Worm (Caenorhabditis elegans) whole organism, young adult: ENCODE results near the gene sre-16.
A peak's percentile ranks its signal among the peaks of the same experiment; 100 is the strongest.

ENCODE experiments used
- D2030.7 ChIP-seq: fragments of 200-800 bp; sonication (Bioruptor generic); IDR thresholded peaks from 2 replicates; pipeline ENCODE4 v1.3.6; 2022; ENCODE audit warnings: missing genetic modification reagents, missing genetic modification characterization, missing compliant biosample characterization
- F33H1.4 ChIP-seq: fragments of 200-800 bp; sonication (Bioruptor generic); IDR thresholded peaks from 2 replicates; pipeline ENCODE4 v1.3.6; 2022; ENCODE audit warnings: missing genetic modification reagents, missing genetic modification characterization, missing compliant biosample characterization
- F37B4.10 ChIP-seq: fragments of 200-800 bp; sonication (Bioruptor generic); IDR thresholded peaks from 2 replicates; pipeline ENCODE4 v1.3.6; 2022; ENCODE audit warnings: missing genetic modification characterization, missing compliant biosample characterization
- F52B5.7 ChIP-seq: sonication (generic microtip); optimal IDR thresholded peaks from 2 replicates; lab custom pipeline; 2016; ENCODE audit warnings: mild to moderate bottlenecking, missing genetic modification characterization, missing compliant biosample characterization
- F55B11.4 ChIP-seq: sonication (generic microtip); optimal IDR thresholded peaks from 2 replicates; lab custom pipeline; 2016; ENCODE audit warnings: missing compliant biosample characterization, missing genetic modification characterization, borderline replicate concordance; ENCODE audit not compliant: insufficient read depth
- F57C9.4 ChIP-seq: sonication (generic microtip); optimal IDR thresholded peaks from 2 replicates; lab custom pipeline; 2017; ENCODE audit warnings: mild to moderate bottlenecking, missing genetic modification characterization, missing compliant biosample characterization
- K12H6.12 ChIP-seq: fragments of 200-800 bp; sonication (Bioruptor generic); optimal IDR thresholded peaks from 2 replicates; lab custom pipeline; 2018; ENCODE audit warnings: mild to moderate bottlenecking, missing genetic modification characterization, missing compliant biosample characterization
- Y56A3A.18 ChIP-seq: fragments of 200-800 bp; sonication (Bioruptor generic); IDR thresholded peaks from 2 replicates; pipeline ENCODE4 v1.3.6; 2022; ENCODE audit warnings: missing genetic modification reagents, missing genetic modification characterization, missing compliant biosample characterization
- akir-1 ChIP-seq: fragments of 200-800 bp; sonication (Bioruptor generic); optimal IDR thresholded peaks from 2 replicates; lab custom pipeline; 2018; ENCODE audit warnings: mild to moderate bottlenecking, missing genetic modification characterization, moderate library complexity, missing compliant biosample characterization
- aptf-3 ChIP-seq: fragments of 200-800 bp; sonication (Bioruptor generic); IDR thresholded peaks from 2 replicates; pipeline ENCODE4 v1.3.6; 2022; ENCODE audit warnings: missing genetic modification characterization, missing compliant biosample characterization
- attf-3 ChIP-seq: fragments of 200-800 bp; sonication (Bioruptor generic); conservative IDR thresholded peaks from 2 replicates; pipeline ENCODE4 v1.3.6; 2022; ENCODE audit warnings: missing genetic modification reagents, missing genetic modification characterization, missing compliant biosample characterization
- bed-1 ChIP-seq: fragments of 200-800 bp; sonication (Bioruptor generic); IDR thresholded peaks from 2 replicates; pipeline ENCODE4 v1.3.6; 2022; ENCODE audit warnings: missing genetic modification reagents, missing genetic modification characterization, missing compliant biosample characterization
- cebp-2 ChIP-seq: fragments of 200-800 bp; sonication (Bioruptor generic); IDR thresholded peaks from 2 replicates; pipeline ENCODE4 v1.3.6; 2022; ENCODE audit warnings: missing genetic modification characterization, missing compliant biosample characterization
- dpl-1 ChIP-seq: fragments of 150-350 bp; optimal IDR thresholded peaks from 2 replicates; lab custom pipeline; 2014; ENCODE audit warnings: missing biosample characterization, missing genetic modification reagents, missing genetic modification characterization
- egl-44 ChIP-seq: fragments of 200-800 bp; sonication (Bioruptor generic); IDR thresholded peaks from 2 replicates; pipeline ENCODE4 v1.3.6; 2022; ENCODE audit warnings: missing genetic modification reagents, missing genetic modification characterization, missing compliant biosample characterization
- ekl-4 ChIP-seq: fragments of 200-800 bp; sonication (Bioruptor generic); IDR thresholded peaks from 2 replicates; pipeline ENCODE4 v1.3.6; 2022; ENCODE audit warnings: missing genetic modification reagents, missing genetic modification characterization, missing compliant biosample characterization
- him-1 ChIP-seq: sonication (generic microtip); optimal IDR thresholded peaks from 2 replicates; lab custom pipeline; 2016; ENCODE audit warnings: missing genotype, missing genetic modification reagents, missing genetic modification characterization, missing compliant biosample characterization
- hlh-12 ChIP-seq: sonication (generic microtip); optimal IDR thresholded peaks from 2 replicates; lab custom pipeline; 2016; ENCODE audit warnings: missing genetic modification characterization, missing compliant biosample characterization
- let-526 ChIP-seq: fragments of 200-800 bp; sonication (Bioruptor generic); IDR thresholded peaks from 2 replicates; pipeline ENCODE4 v1.3.6; 2022; ENCODE audit warnings: missing genetic modification reagents, missing genetic modification characterization, missing compliant biosample characterization
- lsl-1 ChIP-seq: fragments of 200-800 bp; sonication (Bioruptor generic); optimal IDR thresholded peaks from 2 replicates; lab custom pipeline; 2018; ENCODE audit warnings: mild to moderate bottlenecking, missing genetic modification characterization, moderate library complexity, missing compliant biosample characterization
- madf-3 ChIP-seq: fragments of 200-800 bp; sonication (Bioruptor generic); IDR thresholded peaks from 2 replicates; pipeline ENCODE4 v1.3.6; 2022; ENCODE audit warnings: missing genetic modification reagents, missing genetic modification characterization, missing compliant biosample characterization
- madf-6 ChIP-seq: fragments of 200-800 bp; sonication (Bioruptor generic); IDR thresholded peaks from 2 replicates; pipeline ENCODE4 v1.3.6; 2022; ENCODE audit warnings: missing genetic modification reagents, missing genetic modification characterization, missing compliant biosample characterization
- mcd-1 ChIP-seq: fragments of 200-800 bp; sonication (Bioruptor generic); IDR thresholded peaks from 2 replicates; pipeline ENCODE4 v1.3.6; 2022; ENCODE audit warnings: missing genetic modification reagents, missing genetic modification characterization, missing compliant biosample characterization
- mel-28 ChIP-seq: sonication (generic microtip); optimal IDR thresholded peaks from 2 replicates; lab custom pipeline; 2016; ENCODE audit warnings: borderline replicate concordance, mild to moderate bottlenecking, missing genetic modification characterization, missing compliant biosample characterization
- mxl-1 ChIP-seq: sonication (generic microtip); optimal IDR thresholded peaks from 2 replicates; lab custom pipeline; 2016; ENCODE audit warnings: missing genetic modification characterization, missing compliant biosample characterization
- nfyb-1 ChIP-seq: fragments of 200-800 bp; sonication (Bioruptor generic); IDR thresholded peaks from 2 replicates; pipeline ENCODE4 v1.3.6; 2022; ENCODE audit warnings: missing genetic modification reagents, missing genetic modification characterization, missing compliant biosample characterization
- nhr-27 ChIP-seq: fragments of 200-800 bp; sonication (Bioruptor generic); optimal IDR thresholded peaks from 2 replicates; lab custom pipeline; 2018; ENCODE audit warnings: mild to moderate bottlenecking, missing genetic modification characterization, moderate library complexity, missing compliant biosample characterization
- nhr-80 ChIP-seq: sonication (generic microtip); optimal IDR thresholded peaks from 2 replicates; lab custom pipeline; 2016; ENCODE audit warnings: missing genetic modification characterization, missing compliant biosample characterization
- rcor-1 ChIP-seq: fragments of 200-800 bp; sonication (Bioruptor generic); IDR thresholded peaks from 2 replicates; pipeline ENCODE4 v1.3.6; 2022; ENCODE audit warnings: missing genetic modification reagents, missing genetic modification characterization, missing compliant biosample characterization
- rpc-1 ChIP-seq, 2 experiments: fragments of 150-350 bp in 1 of 2; sonication (generic microtip) in 1 of 2; optimal IDR thresholded peaks; 2 replicates each; lab custom pipeline; 2014 to 2018; ENCODE audit warnings: missing biosample characterization in 1 of 2, missing genetic modification characterization in 1 of 2, missing genetic modification reagents in 1 of 2, missing genotype in 1 of 2
- snpc-1.1 ChIP-seq: sonication (generic microtip); optimal IDR thresholded peaks from 2 replicates; lab custom pipeline; 2017; ENCODE audit warnings: missing genetic modification characterization, mild to moderate bottlenecking, missing compliant biosample characterization, antibody characterized with exemption, moderate library complexity, missing genotype, missing genetic modification reagents; ENCODE audit not compliant: insufficient read depth
- tbx-9 ChIP-seq: sonication (generic microtip); optimal IDR thresholded peaks from 2 replicates; lab custom pipeline; 2016; ENCODE audit warnings: borderline replicate concordance, missing genetic modification characterization, inconsistent platforms, missing compliant biosample characterization
- tlf-1 ChIP-seq: fragments of 200-800 bp; sonication (Bioruptor generic); optimal IDR thresholded peaks from 2 replicates; lab custom pipeline; 2018; ENCODE audit warnings: mild to moderate bottlenecking, missing genetic modification characterization, missing compliant biosample characterization
- zfh-2 ChIP-seq: fragments of 200-800 bp; sonication (Bioruptor generic); conservative IDR thresholded peaks from 2 replicates; pipeline ENCODE4 v1.3.6; 2022; ENCODE audit warnings: missing genetic modification reagents, missing genetic modification characterization, missing compliant biosample characterization

The sre-16 gene

ce11 chrIV:12203968-12204367 lies 31.9 kb downstream of the sre-16 start:
- 0 out of 2 replicates have a peak, but pooled peaks have one; percentile 72 for TF ChIP-seq cebp-2 (GFP tag; lab: Robert Waterston, UW)
- no peak for TF ChIP-seq D2030.7 (GFP tag; lab: Robert Waterston, UW)

DNA sequence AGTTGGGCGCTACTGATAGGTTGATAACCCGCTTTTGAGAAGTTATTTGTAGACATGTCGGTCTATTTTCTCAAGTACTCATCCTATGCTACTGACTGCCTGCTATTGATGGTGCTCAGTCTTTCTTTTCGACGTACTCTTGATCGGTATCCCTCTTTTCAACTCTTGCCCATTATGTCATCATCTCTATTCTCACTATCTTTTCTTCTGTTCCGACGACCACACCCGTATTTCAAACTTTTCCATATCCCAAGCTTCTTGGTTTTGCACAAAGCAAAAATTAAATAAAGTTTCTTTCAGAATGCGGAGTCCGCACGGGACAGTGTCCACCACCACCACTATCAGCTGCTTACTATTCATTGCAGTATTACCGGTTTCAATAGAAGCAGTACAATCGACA lies 33.0 kb downstream of the sre-16 start, which contains the start of gene F35G2.1:
F35G2.1 (plus strand) TSS at position 301 of the 400 bp plus-strand sequence.
- TF ChIP-seq him-1 (tag; lab: Kevin White, UChicago) (no peak), rpc-1 (optimal IDR thresholded peaks at IDR 0.05; lab: Kevin White, UChicago) (no peak), rpc-1 (tag; optimal IDR thresholded peaks at IDR 0.05; lab: Kevin White, UChicago) (no peak), K12H6.12 (tag; lab: Kevin White, UChicago) (no peak), mxl-1 (tag; lab: Kevin White, UChicago) (no peak), attf-3 (GFP tag; lab: Robert Waterston, UW) (0 out of 2 replicates have a peak, but pooled peaks have one; percentile 8)

ce11 chrIV:12202000-12202399 lies 33.9 kb downstream of the sre-16 start:
- TF ChIP-seq cebp-2 (GFP tag; lab: Robert Waterston, UW): peak; percentile 73; the same call in 1 of the 2 replicates
- TF ChIP-seq madf-6 (GFP tag; lab: Robert Waterston, UW): no peak
- TF ChIP-seq ekl-4 (GFP tag; lab: Robert Waterston, UW): no peak; the same call in 1 of the 2 replicates
- TF ChIP-seq egl-44 (GFP tag; lab: Robert Waterston, UW): no peak
- no peak for TF ChIP-seq F55B11.4
- no peak for TF ChIP-seq snpc-1.1 (tag; lab: Kevin White, UChicago)
- TF ChIP-seq tbx-9 (tag; lab: Kevin White, UChicago): no peak
- no peak for TF ChIP-seq K12H6.12 (tag; lab: Kevin White, UChicago)
- TF ChIP-seq F57C9.4 (tag; lab: Kevin White, UChicago): no peak
- no peak for TF ChIP-seq nhr-27 (tag; lab: Kevin White, UChicago)
- TF ChIP-seq madf-3 (GFP tag; lab: Robert Waterston, UW): no peak
- no peak for TF ChIP-seq attf-3 (GFP tag; lab: Robert Waterston, UW)
- TF ChIP-seq F37B4.10 (GFP tag; lab: Robert Waterston, UW): no peak
- TF ChIP-seq tlf-1 (GFP tag; lab: Kevin White, UChicago): no peak
- no peak for TF ChIP-seq F52B5.7 (tag; lab: Kevin White, UChicago)
- no peak for TF ChIP-seq akir-1 (GFP tag; lab: Kevin White, UChicago)
- TF ChIP-seq lsl-1 (GFP tag; lab: Kevin White, UChicago): no peak
- no peak for TF ChIP-seq let-526 (GFP tag; lab: Robert Waterston, UW)
- no peak for TF ChIP-seq F33H1.4 (GFP tag; lab: Robert Waterston, UW)
- TF ChIP-seq rcor-1 (GFP tag; lab: Robert Waterston, UW): no peak
- TF ChIP-seq dpl-1 (GFP tag; lab: Kevin White, UChicago): no peak
- no peak for TF ChIP-seq hlh-12
- TF ChIP-seq bed-1 (GFP tag; lab: Robert Waterston, UW): 0 out of 2 replicates have a peak, but pooled peaks have one; percentile 66
- no peak for TF ChIP-seq mel-28
- TF ChIP-seq Y56A3A.18 (GFP tag; lab: Robert Waterston, UW): peak; percentile 26; the same call in 1 of the 2 replicates
- TF ChIP-seq nfyb-1 (GFP tag; lab: Robert Waterston, UW): 0 out of 2 replicates have a peak, but pooled peaks have one; percentile 9

- 0 out of 2 replicates have a peak, but pooled peaks have one; percentile 26 for TF ChIP-seq zfh-2 (GFP tag; lab: Robert Waterston, UW)
- peak; percentile 21; the same call in 1 of the 2 replicates for TF ChIP-seq egl-44 (GFP tag; lab: Robert Waterston, UW)
- no peak for TF ChIP-seq rcor-1 (GFP tag; lab: Robert Waterston, UW)
- TF ChIP-seq aptf-3: no peak
- TF ChIP-seq F33H1.4 (GFP tag; lab: Robert Waterston, UW): no peak
- TF ChIP-seq nhr-80: no peak
- TF ChIP-seq mcd-1: no peak
These were observed 35.1 kb downstream of the sre-16 start for ce11 chrIV:12200812-12201211.
